Worm (Caenorhabditis elegans): ENCODE measurements around the gene ccch-1.

ce11 chrV:11531831-11532534 is 4.4 kb downstream of the ccch-1 start:
- TF ChIP-seq elt-1 (tag; optimal IDR thresholded peaks at IDR 0.05) (no peak), elt-3 (tag; optimal IDR thresholded peaks at IDR 0.05) (no peak), nhr-25 (tag; optimal IDR thresholded peaks at IDR 0.05) (peak; percentile 95), fos-1 (tag; optimal IDR thresholded peaks at IDR 0.05) (peak; percentile 94), snpc-4 (tag; optimal IDR thresholded peaks at IDR 0.05) (no peak), mdl-1 (tag; optimal IDR thresholded peaks at IDR 0.05) (peak; percentile 46 to 83), ama-1 (optimal IDR thresholded peaks at IDR 0.05) (no peak), nhr-11 (tag; optimal IDR thresholded peaks at IDR 0.05) (no peak), egl-27 (tag; optimal IDR thresholded peaks at IDR 0.05) (peak; percentile 77), lin-39 (tag; optimal IDR thresholded peaks at IDR 0.05) (no peak), nhr-12 (tag; optimal IDR thresholded peaks at IDR 0.05) (no peak)

All from whole organism, L2 larva.